Worm (Caenorhabditis elegans) whole organism, L2 larva: Measurements from ENCODE around the gene C14A6.3.

Experiments used
- R02D3.7 ChIP-seq: fragments of 150-350 bp; optimal IDR thresholded peaks from 2 replicates; lab custom pipeline; 2014; ENCODE audit warnings: missing biosample characterization, missing genetic modification characterization
- Y55F3AM.14 ChIP-seq: fragments of 200-800 bp; sonication (Bioruptor generic); optimal IDR thresholded peaks from 2 replicates; lab custom pipeline; 2018; ENCODE audit warnings: mild to moderate bottlenecking, missing genetic modification characterization, missing compliant biosample characterization
- alr-1 ChIP-seq: fragments of 150-350 bp; optimal IDR thresholded peaks from 2 replicates; lab custom pipeline; 2014; ENCODE audit warnings: missing biosample characterization, missing genetic modification characterization
- aly-2 ChIP-seq: fragments of 150-350 bp; optimal IDR thresholded peaks from 2 replicates; lab custom pipeline; 2014; ENCODE audit warnings: missing biosample characterization, missing genetic modification characterization
- ama-1 ChIP-seq: fragments of 150-350 bp; optimal IDR thresholded peaks from 2 replicates; lab custom pipeline; 2018; ENCODE audit warnings: inconsistent platforms
- ceh-16 ChIP-seq: fragments of 150-350 bp; optimal IDR thresholded peaks from 2 replicates; lab custom pipeline; 2014; ENCODE audit warnings: missing biosample characterization, missing genetic modification characterization
- ceh-82 ChIP-seq: fragments of 150-350 bp; optimal IDR thresholded peaks from 2 replicates; lab custom pipeline; 2014; ENCODE audit warnings: missing biosample characterization, missing genetic modification characterization
- egl-27 ChIP-seq: sonication (generic microtip); optimal IDR thresholded peaks from 3 replicates; lab custom pipeline; 2017; ENCODE audit warnings: missing biosample characterization, missing genetic modification reagents, missing genetic modification characterization
- elt-1 ChIP-seq: fragments of 150-350 bp; optimal IDR thresholded peaks from 2 replicates; lab custom pipeline; 2014; ENCODE audit warnings: missing biosample characterization, missing genetic modification characterization
- elt-3 ChIP-seq: sonication (generic microtip); optimal IDR thresholded peaks from 2 replicates; lab custom pipeline; 2017; ENCODE audit warnings: missing biosample characterization, missing genetic modification characterization
- lin-11 ChIP-seq: fragments of 150-350 bp; sonication (generic microtip); optimal IDR thresholded peaks from 2 replicates; lab custom pipeline; 2014; ENCODE audit warnings: missing biosample characterization, missing genetic modification characterization, inconsistent platforms, mixed read lengths
- lsy-2 ChIP-seq, 2 experiments: fragments of 150-350 bp in 1 of 2; sonication (generic microtip) in 1 of 2; optimal IDR thresholded peaks; 2 replicates each; lab custom pipeline; 2014 to 2017; ENCODE audit warnings: missing biosample characterization in 2 of 2, missing genetic modification characterization in 2 of 2
- mab-5 ChIP-seq: fragments of 150-350 bp; optimal IDR thresholded peaks from 2 replicates; lab custom pipeline; 2014; ENCODE audit warnings: missing biosample characterization, missing genetic modification characterization
- mbf-1 ChIP-seq: sonication (generic microtip); optimal IDR thresholded peaks from 2 replicates; lab custom pipeline; 2017; ENCODE audit warnings: missing biosample characterization, missing genetic modification characterization
- mdl-1 ChIP-seq, 2 experiments: fragments of 150-350 bp in 1 of 2; sonication (generic microtip) in 1 of 2; optimal IDR thresholded peaks; 2 replicates each; lab custom pipeline; 2017; ENCODE audit warnings: missing biosample characterization in 2 of 2, missing genetic modification characterization in 2 of 2
- nhr-129 ChIP-seq: fragments of 150-350 bp; optimal IDR thresholded peaks from 2 replicates; lab custom pipeline; 2014; ENCODE audit warnings: missing biosample characterization, missing genetic modification characterization
- nhr-21 ChIP-seq: fragments of 150-350 bp; optimal IDR thresholded peaks from 2 replicates; lab custom pipeline; 2014; ENCODE audit warnings: missing biosample characterization, missing genetic modification characterization
- nhr-23 ChIP-seq: fragments of 150-350 bp; optimal IDR thresholded peaks from 2 replicates; lab custom pipeline; 2014; ENCODE audit warnings: missing biosample characterization, missing genetic modification reagents, missing genetic modification characterization
- nhr-25 ChIP-seq: fragments of 150-350 bp; sonication (generic microtip); optimal IDR thresholded peaks from 3 replicates; lab custom pipeline; 2014; ENCODE audit warnings: missing biosample characterization, missing genetic modification characterization
- peb-1 ChIP-seq: fragments of 150-350 bp; optimal IDR thresholded peaks from 2 replicates; lab custom pipeline; 2014; ENCODE audit warnings: missing biosample characterization, missing genetic modification characterization
- sem-4 ChIP-seq: fragments of 150-350 bp; optimal IDR thresholded peaks from 2 replicates; lab custom pipeline; 2014; ENCODE audit warnings: missing biosample characterization, missing genetic modification reagents, missing genetic modification characterization
- sma-3 ChIP-seq: sonication (generic microtip); optimal IDR thresholded peaks from 2 replicates; lab custom pipeline; 2016; ENCODE audit warnings: missing genetic modification reagents, missing genetic modification characterization, missing compliant biosample characterization
- sma-9 ChIP-seq, 2 experiments: fragments of 150-350 bp in 1 of 2; sonication (generic microtip) in 1 of 2; optimal IDR thresholded peaks; 2 replicates each; lab custom pipeline; 2014 to 2016; ENCODE audit warnings: missing genetic modification characterization in 2 of 2, mild to moderate bottlenecking in 1 of 2, missing biosample characterization in 1 of 2, missing compliant biosample characterization in 1 of 2, missing genetic modification reagents in 1 of 2, moderate library complexity in 1 of 2
- snpc-4 ChIP-seq: fragments of 150-350 bp; optimal IDR thresholded peaks from 2 replicates; lab custom pipeline; 2014; ENCODE audit warnings: missing biosample characterization, missing genetic modification characterization
- unc-39 ChIP-seq: fragments of 150-350 bp; optimal IDR thresholded peaks from 2 replicates; lab custom pipeline; 2014; ENCODE audit warnings: missing biosample characterization, missing genetic modification characterization
- unc-62 ChIP-seq: fragments of 150-350 bp; optimal IDR thresholded peaks from 2 replicates; lab custom pipeline; 2014; ENCODE audit warnings: missing biosample characterization, missing genetic modification reagents, missing genetic modification characterization
- ztf-1 ChIP-seq: fragments of 200-800 bp; sonication (Bioruptor generic); conservative IDR thresholded peaks from 2 replicates; pipeline ENCODE4 v1.3.6; 2022; ENCODE audit warnings: missing genetic modification characterization, missing compliant biosample characterization
- ztf-11 ChIP-seq: sonication (generic microtip); optimal IDR thresholded peaks from 2 replicates; lab custom pipeline; 2017; ENCODE audit warnings: missing biosample characterization, missing genetic modification characterization
- ztf-4 ChIP-seq: fragments of 150-350 bp; optimal IDR thresholded peaks from 2 replicates; lab custom pipeline; 2014; ENCODE audit warnings: missing biosample characterization, missing genetic modification characterization

C14A6.3 gene

DNA sequence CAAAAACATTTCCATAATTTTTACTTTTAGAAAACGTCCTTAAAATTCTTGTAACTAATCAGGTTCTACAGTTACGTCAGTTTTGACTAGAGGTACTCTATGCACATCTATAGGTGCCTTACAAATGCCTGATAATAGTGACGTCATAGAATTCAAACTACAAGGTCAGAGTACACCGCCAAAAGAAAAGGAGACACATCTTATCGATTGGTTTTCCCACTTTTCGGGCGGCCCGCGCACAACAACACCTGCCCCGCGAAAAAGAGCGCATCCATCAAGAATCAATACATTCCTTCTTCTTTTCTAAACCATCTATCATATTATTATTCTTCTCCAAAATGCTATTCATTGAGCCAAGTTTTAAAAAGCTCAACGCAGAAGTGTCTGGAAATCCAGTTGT, 33.5 kb downstream of the C14A6.3 start, which contains the start of gene C31G12.1:
Gene C31G12.1 (plus strand): TSS at position 301 of the 400 bp plus-strand sequence.
- TF ChIP-seq mbf-1 (tag; lab: Kevin White, UChicago) (no peak), ztf-4 (tag; lab: Kevin White, UChicago) (no peak), nhr-21 (tag; lab: Kevin White, UChicago) (no peak), ama-1 (lab: Kevin White, UChicago) (no peak), alr-1 (tag; lab: Kevin White, UChicago) (no peak), lsy-2 (tag; optimal IDR thresholded peaks at IDR 0.05; lab: Kevin White, UChicago) (no peak), sem-4 (tag; lab: Kevin White, UChicago) (no peak), snpc-4 (tag; lab: Kevin White, UChicago) (no peak)

DNA sequence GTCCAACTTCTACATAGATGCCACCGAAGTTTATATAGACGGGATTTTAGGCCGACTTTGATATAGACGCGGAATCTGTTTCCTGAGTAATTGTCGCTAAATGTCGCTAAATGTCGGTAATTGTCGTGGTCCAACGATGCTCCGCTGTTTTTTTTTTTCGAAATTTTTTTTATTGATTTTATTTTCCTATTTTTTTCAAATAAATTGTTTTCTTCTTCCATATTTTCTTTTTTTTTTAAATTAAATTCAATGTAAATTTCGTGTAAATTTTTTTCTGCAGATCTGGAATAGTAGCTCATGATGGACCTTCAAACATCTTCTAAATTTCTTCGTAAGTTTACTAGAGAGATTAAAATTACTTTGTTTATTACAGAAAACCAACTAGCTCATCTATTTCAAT, 38.7 kb downstream of the C14A6.3 start, which contains the start of gene C31G12.3:
Gene C31G12.3 (plus strand): TSS at position 301 of the 400 bp plus-strand sequence.
- TF ChIP-seq ztf-1 (GFP tag; lab: Robert Waterston, UW) (no peak), aly-2 (no peak), lsy-2 (tag; optimal IDR thresholded peaks at IDR 0.05; lab: Kevin White, UChicago) (no peak), ztf-4 (tag; lab: Kevin White, UChicago) (no peak), ama-1 (lab: Kevin White, UChicago) (no peak), nhr-21 (tag; lab: Kevin White, UChicago) (no peak), sma-9 (GFP tag; optimal IDR thresholded peaks at IDR 0.05; lab: Kevin White, UChicago) (no peak), sma-9 (tag; optimal IDR thresholded peaks at IDR 0.05; lab: Kevin White, UChicago) (no peak)
- TF ChIP-seq, all 48 proteins: peak for 0

- TF ChIP-seq ama-1 (lab: Kevin White, UChicago) (no peak), ceh-16 (tag; lab: Kevin White, UChicago) (no peak), unc-62 (GFP tag; lab: Kevin White, UChicago) (no peak), nhr-25 (tag; lab: Kevin White, UChicago) (no peak), ztf-4 (tag; lab: Kevin White, UChicago) (no peak), sma-9 (GFP tag; optimal IDR thresholded peaks at IDR 0.05; lab: Kevin White, UChicago) (no peak), sma-9 (tag; optimal IDR thresholded peaks at IDR 0.05; lab: Kevin White, UChicago) (no peak), mdl-1 (tag; optimal IDR thresholded peaks at IDR 0.05; lab: Kevin White, UChicago) (no peak), egl-27 (tag; lab: Kevin White, UChicago) (no peak), unc-39 (no peak), aly-2 (no peak), Y55F3AM.14 (GFP tag; lab: Kevin White, UChicago) (no peak), ceh-82 (tag; lab: Kevin White, UChicago) (no peak)
These were observed 42.2 kb downstream of the C14A6.3 start, which contains the start of gene clec-245 for ce11 chrV:18188328-18188727. TSS of gene clec-245 (minus strand) at chrV:18188428.

ce11 chrV:18189181-18189580, 43.0 kb downstream of the C14A6.3 start, which contains the start of gene clec-246:
TSS of gene clec-246 (plus strand) at chrV:18189481.
- no peak for TF ChIP-seq elt-3
- no peak for TF ChIP-seq mab-5
- no peak for TF ChIP-seq ztf-11 (tag; lab: Kevin White, UChicago)
- TF ChIP-seq nhr-129 (tag; lab: Kevin White, UChicago): no peak
- TF ChIP-seq sem-4 (tag; lab: Kevin White, UChicago): no peak
- TF ChIP-seq nhr-23: no peak
- no peak for TF ChIP-seq peb-1 (tag; lab: Kevin White, UChicago)
- no peak for TF ChIP-seq aly-2
- TF ChIP-seq mdl-1 (tag; optimal IDR thresholded peaks at IDR 0.05; lab: Kevin White, UChicago): no peak
- TF ChIP-seq sma-3 (GFP tag; lab: Kevin White, UChicago): no peak
- no peak for TF ChIP-seq sma-9 (GFP tag; optimal IDR thresholded peaks at IDR 0.05; lab: Kevin White, UChicago)
- no peak for TF ChIP-seq sma-9 (tag; optimal IDR thresholded peaks at IDR 0.05; lab: Kevin White, UChicago)
- no peak for TF ChIP-seq lin-11 (tag; lab: Kevin White, UChicago)

DNA sequence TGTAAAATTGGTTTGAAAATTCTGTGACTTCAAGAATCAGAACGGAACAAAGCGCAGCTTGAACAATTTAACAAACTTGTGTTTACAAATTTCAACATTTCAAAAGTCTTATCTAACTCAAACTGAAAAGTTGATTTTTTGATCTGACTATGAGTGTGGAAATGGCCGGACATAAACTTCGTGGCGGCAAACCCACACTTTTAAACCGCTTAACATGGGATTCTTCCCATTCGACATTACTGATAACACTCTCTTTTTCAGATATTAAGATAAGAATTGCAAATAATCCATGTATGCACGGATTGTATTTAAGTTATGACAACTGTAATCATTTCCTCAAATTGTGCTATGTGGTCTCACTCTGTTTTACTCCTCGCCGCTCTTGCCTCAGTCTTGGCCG, 45.0 kb downstream of the C14A6.3 start, which contains the start of gene clec-42:
Gene clec-42 (plus strand): TSS at position 285 of the 400 bp plus-strand sequence.
- TF ChIP-seq R02D3.7: no peak
- no peak for TF ChIP-seq egl-27 (tag; lab: Kevin White, UChicago)
- TF ChIP-seq aly-2: no peak
- no peak for TF ChIP-seq ama-1 (lab: Kevin White, UChicago)

DNA sequence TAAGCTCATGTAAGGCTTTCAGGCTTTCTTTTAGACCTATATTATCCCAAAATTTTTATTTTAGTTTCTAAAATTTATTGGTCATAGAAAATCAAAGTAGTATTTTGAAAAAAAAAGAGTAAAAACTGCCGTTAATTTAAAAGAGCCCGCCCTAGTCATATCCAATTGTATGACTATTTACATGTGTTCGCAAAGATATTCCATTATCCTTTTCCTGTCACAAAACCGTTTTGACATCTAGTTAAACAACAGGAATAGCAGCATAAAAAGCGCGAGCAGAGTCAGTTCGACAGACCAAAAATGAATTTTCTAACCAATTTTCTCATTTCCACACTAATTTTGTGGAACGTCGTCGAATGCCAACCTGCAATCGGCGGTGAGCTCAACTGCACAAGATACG, 48.8 kb downstream of the C14A6.3 start, which contains the start of gene F16H6.3:
Gene F16H6.3 (plus strand): TSS at position 301 of the 400 bp plus-strand sequence.
- TF ChIP-seq ztf-4 (tag; lab: Kevin White, UChicago) (no peak), ama-1 (lab: Kevin White, UChicago) (no peak), nhr-25 (tag; lab: Kevin White, UChicago) (no peak), elt-1 (tag; lab: Kevin White, UChicago) (no peak), ztf-11 (tag; lab: Kevin White, UChicago) (no peak)
- TF ChIP-seq, all 48 proteins: peak for 0
